Worm (Caenorhabditis elegans): ENCODE measurements around the gene ctsa-3.2.

The ctsa-3.2 gene

DNA sequence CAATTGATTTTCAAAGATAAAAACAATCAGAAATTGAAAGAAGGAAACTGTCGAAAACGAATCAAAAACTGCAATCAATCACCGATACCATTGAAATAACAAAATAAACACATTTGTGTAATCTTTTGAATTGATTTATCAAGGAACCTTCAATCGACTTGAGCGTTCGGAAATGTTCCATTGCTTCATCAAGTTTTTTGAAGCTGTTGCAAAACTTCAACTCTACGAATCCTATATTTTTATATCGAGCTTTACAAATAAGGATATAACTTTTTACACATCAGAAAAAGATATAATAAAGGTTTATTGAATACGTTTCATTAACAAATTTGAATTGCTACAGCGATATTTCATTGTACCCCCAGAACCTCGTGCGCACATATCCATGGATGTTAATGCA is 2.0 kb upstream of the ctsa-3.2 start, which contains the start of gene chil-8:
TSS of gene chil-8 (minus strand) at position 101 of the 400 bp plus-strand sequence.
- no peak for TF ChIP-seq ets-7 (tag; optimal IDR thresholded peaks at IDR 0.05)
- no peak for TF ChIP-seq hmbx-1 (tag; optimal IDR thresholded peaks at IDR 0.05)
- TF ChIP-seq tbx-11 (GFP tag; IDR thresholded peaks at IDR 0.05) = no peak
- no peak for TF ChIP-seq tra-4 (tag; optimal IDR thresholded peaks at IDR 0.05)
- TF ChIP-seq ceh-36 (tag; optimal IDR thresholded peaks at IDR 0.05) = no peak
- TF ChIP-seq aly-1 (tag; optimal IDR thresholded peaks at IDR 0.05) = no peak
- no peak for TF ChIP-seq sea-1 (GFP tag; conservative IDR thresholded peaks at IDR 0.05)
- TF ChIP-seq flt-1 (GFP tag; IDR thresholded peaks at IDR 0.05) = no peak
- TF ChIP-seq hnd-1 (tag; optimal IDR thresholded peaks at IDR 0.05) = no peak
- no peak for TF ChIP-seq hmg-4 (GFP tag; optimal IDR thresholded peaks at IDR 0.05)
- TF ChIP-seq ama-1 (optimal IDR thresholded peaks at IDR 0.05) = no peak
- TF ChIP-seq scrt-1 (GFP tag; IDR thresholded peaks at IDR 0.05) = no peak
- TF ChIP-seq F13C5.2 (tag; optimal IDR thresholded peaks at IDR 0.05) = no peak
- no peak for TF ChIP-seq B0310.2 (tag; optimal IDR thresholded peaks at IDR 0.05)
- TF ChIP-seq ceh-13 (GFP tag; optimal IDR thresholded peaks at IDR 0.05) = no peak
- no peak for TF ChIP-seq tbx-37 (GFP tag; conservative IDR thresholded peaks at IDR 0.05)

DNA sequence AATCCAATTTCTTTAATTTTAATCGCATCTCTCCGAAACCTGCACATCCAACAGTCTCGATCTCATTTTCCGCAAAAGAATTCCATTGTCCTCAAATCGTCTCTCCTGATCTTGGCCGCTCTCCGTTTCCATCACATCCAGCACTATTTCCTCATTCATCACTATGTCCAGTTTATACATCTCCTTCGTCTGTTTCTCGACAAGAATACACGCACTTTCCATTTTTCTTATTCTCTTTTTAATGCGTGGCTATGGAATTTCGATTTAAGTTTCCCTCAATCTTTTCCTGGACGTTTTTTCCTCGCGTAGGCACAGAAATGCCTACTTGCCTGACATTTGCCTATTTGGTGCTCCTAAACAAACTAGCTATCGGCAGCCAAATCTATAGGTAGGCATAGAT is 4.8 kb downstream of the ctsa-3.2 start:
- TF ChIP-seq sea-1 (GFP tag; conservative IDR thresholded peaks at IDR 0.05) (no peak), aly-1 (tag; optimal IDR thresholded peaks at IDR 0.05) (no peak), B0310.2 (tag; optimal IDR thresholded peaks at IDR 0.05) (no peak), tbx-11 (GFP tag; IDR thresholded peaks at IDR 0.05) (no peak), tbx-37 (GFP tag; conservative IDR thresholded peaks at IDR 0.05) (no peak), ama-1 (optimal IDR thresholded peaks at IDR 0.05) (no peak), hmg-4 (GFP tag; optimal IDR thresholded peaks at IDR 0.05) (no peak)

DNA sequence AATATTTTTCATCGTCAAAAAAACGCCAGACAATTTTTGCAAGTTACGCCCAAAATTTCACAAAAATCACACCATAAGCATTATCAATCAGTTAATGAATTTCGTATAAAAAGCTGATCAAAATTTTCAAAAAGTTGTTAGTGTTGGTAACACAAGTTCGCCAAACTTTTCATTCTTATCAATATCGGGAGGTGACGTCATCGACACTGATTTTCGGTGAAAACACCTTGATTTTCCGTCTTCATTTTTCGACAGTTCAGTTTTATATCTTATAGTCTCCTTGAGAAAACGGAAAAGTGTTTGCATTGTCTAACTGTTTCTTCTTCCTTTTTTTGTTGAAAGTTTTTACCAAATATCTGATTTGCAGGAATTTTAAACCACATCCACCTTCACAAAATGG is 5.8 kb downstream of the ctsa-3.2 start, which contains the start of gene C08H9.15:
TSS of gene C08H9.15 (plus strand) at position 368 of the 400 bp plus-strand sequence.
- TF ChIP-seq ets-7 (tag; optimal IDR thresholded peaks at IDR 0.05) = no peak
- no peak for TF ChIP-seq B0310.2 (tag; optimal IDR thresholded peaks at IDR 0.05)
- TF ChIP-seq ceh-36 (tag; optimal IDR thresholded peaks at IDR 0.05) = no peak
- TF ChIP-seq hmg-4 (GFP tag; optimal IDR thresholded peaks at IDR 0.05) = no peak
- no peak for TF ChIP-seq tbx-11 (GFP tag; IDR thresholded peaks at IDR 0.05)
- no peak for TF ChIP-seq flt-1 (GFP tag; IDR thresholded peaks at IDR 0.05)

DNA sequence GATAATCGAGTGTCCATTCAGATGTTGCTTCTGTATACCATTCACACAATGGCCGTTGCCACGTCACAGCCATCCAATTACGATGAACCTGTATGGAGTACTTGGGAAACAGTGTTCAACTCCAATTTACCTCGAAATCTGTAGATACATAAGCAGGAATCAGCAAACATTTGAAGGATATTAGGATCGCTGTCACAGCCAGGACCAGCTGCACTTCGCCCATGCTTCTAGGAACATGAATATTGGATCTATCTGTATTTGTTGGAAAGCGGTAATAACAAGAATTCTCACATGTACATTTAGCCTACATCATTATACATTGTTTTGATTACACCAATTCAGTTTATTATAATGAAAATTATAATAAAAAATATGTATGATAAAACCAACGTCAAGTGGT is 11.2 kb downstream of the ctsa-3.2 start, which contains the start of gene algn-8:
TSS of gene algn-8 (minus strand) at position 227 of the 400 bp plus-strand sequence.
- TF ChIP-seq tra-4 (tag; optimal IDR thresholded peaks at IDR 0.05) (no peak), F13C5.2 (tag; optimal IDR thresholded peaks at IDR 0.05) (no peak), flt-1 (GFP tag; IDR thresholded peaks at IDR 0.05) (no peak), pes-1 (GFP tag; IDR thresholded peaks at IDR 0.05) (no peak), hnd-1 (tag; optimal IDR thresholded peaks at IDR 0.05) (no peak), tbx-37 (GFP tag; conservative IDR thresholded peaks at IDR 0.05) (no peak), ets-7 (tag; optimal IDR thresholded peaks at IDR 0.05) (no peak), scrt-1 (GFP tag; IDR thresholded peaks at IDR 0.05) (no peak), sea-1 (GFP tag; conservative IDR thresholded peaks at IDR 0.05) (no peak), tbx-11 (GFP tag; IDR thresholded peaks at IDR 0.05) (no peak), aly-1 (tag; optimal IDR thresholded peaks at IDR 0.05) (no peak), ceh-36 (tag; optimal IDR thresholded peaks at IDR 0.05) (no peak), hmg-4 (GFP tag; optimal IDR thresholded peaks at IDR 0.05) (no peak), B0310.2 (tag; optimal IDR thresholded peaks at IDR 0.05) (no peak), ceh-13 (GFP tag; optimal IDR thresholded peaks at IDR 0.05) (no peak)

DNA sequence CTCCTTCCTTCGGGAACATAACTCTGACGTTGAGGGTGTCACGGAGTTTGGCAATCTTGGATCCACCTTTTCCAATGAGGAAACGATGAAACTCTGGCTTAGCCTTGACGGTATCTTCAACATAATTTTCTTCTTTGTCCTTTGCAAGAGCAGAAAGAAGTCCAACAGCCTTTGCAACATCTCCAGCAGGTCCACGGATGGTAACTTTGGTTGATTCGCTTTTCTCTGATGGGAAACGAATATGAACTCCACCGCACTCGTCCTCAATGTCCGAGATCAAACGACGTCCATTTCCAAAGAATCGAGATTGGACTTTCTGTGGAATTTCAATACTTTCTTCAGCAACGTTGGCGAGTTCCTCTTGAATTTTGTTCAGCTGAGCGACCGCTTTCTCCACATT is 13.6 kb downstream of the ctsa-3.2 start:
- TF ChIP-seq pes-1 (GFP tag; IDR thresholded peaks at IDR 0.05) (no peak), sea-1 (GFP tag; conservative IDR thresholded peaks at IDR 0.05) (no peak), hnd-1 (tag; optimal IDR thresholded peaks at IDR 0.05) (no peak), B0310.2 (tag; optimal IDR thresholded peaks at IDR 0.05) (no peak), F13C5.2 (tag; optimal IDR thresholded peaks at IDR 0.05) (no peak), tbx-11 (GFP tag; IDR thresholded peaks at IDR 0.05) (no peak), hmg-4 (GFP tag; optimal IDR thresholded peaks at IDR 0.05) (no peak), ets-7 (tag; optimal IDR thresholded peaks at IDR 0.05) (no peak), tra-4 (tag; optimal IDR thresholded peaks at IDR 0.05) (no peak), flt-1 (GFP tag; IDR thresholded peaks at IDR 0.05) (no peak), ceh-36 (tag; optimal IDR thresholded peaks at IDR 0.05) (no peak), aly-1 (tag; optimal IDR thresholded peaks at IDR 0.05) (no peak), ceh-13 (GFP tag; optimal IDR thresholded peaks at IDR 0.05) (no peak), hmbx-1 (tag; optimal IDR thresholded peaks at IDR 0.05) (no peak), tbx-37 (GFP tag; conservative IDR thresholded peaks at IDR 0.05) (no peak)

DNA sequence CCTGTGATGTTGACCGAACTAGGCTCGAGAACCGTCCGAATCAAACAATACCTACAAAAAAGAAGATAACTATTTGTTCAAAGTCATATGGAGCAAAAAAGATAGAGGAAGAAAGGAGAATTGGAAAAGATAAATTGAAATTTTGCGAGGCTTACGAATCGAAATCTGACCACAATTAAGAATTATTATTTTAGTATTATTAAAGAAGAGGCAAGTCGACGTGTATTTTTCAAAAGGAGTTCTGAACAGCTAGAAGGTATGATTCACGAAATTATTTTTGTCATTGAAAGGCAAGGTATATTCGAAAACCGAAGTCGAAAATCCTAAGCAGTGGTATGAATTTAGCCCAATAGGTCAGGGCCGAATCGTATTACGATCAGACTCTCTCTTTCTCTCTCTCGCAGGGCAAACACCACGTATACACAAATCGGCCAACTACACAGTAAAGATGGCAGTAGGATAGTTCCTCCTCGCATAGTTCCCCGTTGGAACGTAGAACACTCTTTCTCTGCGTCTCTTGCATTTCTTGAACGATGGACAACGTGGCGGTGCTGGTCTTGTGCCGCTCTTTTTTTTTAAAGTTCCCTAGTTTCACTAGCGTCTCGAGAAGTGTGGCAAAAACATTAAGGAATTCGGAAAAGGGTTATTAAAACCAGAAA is 16.2 kb downstream of the ctsa-3.2 start, which contains the start of gene vgln-1:
TSS of gene vgln-1 (minus strand) at position 51 of the 659 bp plus-strand sequence.
- TF ChIP-seq B0310.2 (tag; optimal IDR thresholded peaks at IDR 0.05) (no peak), hmbx-1 (tag; optimal IDR thresholded peaks at IDR 0.05) (no peak), tbx-11 (GFP tag; IDR thresholded peaks at IDR 0.05) (no peak), hnd-1 (tag; optimal IDR thresholded peaks at IDR 0.05) (no peak), tbx-37 (GFP tag; conservative IDR thresholded peaks at IDR 0.05) (no peak), ceh-13 (GFP tag; optimal IDR thresholded peaks at IDR 0.05) (no peak), sea-1 (GFP tag; conservative IDR thresholded peaks at IDR 0.05) (no peak), ama-1 (optimal IDR thresholded peaks at IDR 0.05) (no peak), scrt-1 (GFP tag; IDR thresholded peaks at IDR 0.05) (no peak), tra-4 (tag; optimal IDR thresholded peaks at IDR 0.05) (no peak), hmg-4 (GFP tag; optimal IDR thresholded peaks at IDR 0.05) (no peak), flt-1 (GFP tag; IDR thresholded peaks at IDR 0.05) (no peak), aly-1 (tag; optimal IDR thresholded peaks at IDR 0.05) (no peak), ets-7 (tag; optimal IDR thresholded peaks at IDR 0.05) (no peak)

DNA sequence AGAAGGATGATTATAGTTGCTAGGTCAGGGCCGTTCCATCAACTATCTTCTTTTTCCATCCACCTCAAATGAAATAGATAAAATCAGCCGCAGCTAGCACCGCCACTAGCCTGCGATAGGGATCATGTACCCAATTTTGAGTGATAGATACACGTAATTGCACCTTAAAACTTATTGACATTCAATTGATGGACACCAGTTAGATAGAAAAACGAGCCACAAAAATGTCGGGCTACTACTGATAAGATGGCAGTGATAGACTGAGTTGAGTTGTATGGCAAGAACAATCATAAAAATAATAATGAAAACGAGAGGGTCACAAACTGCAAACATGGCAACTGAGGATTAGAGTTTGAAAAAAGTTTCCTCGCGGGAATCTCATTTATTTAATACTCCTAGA is 16.8 kb downstream of the ctsa-3.2 start:
- no peak for TF ChIP-seq tbx-11 (GFP tag; IDR thresholded peaks at IDR 0.05)
- TF ChIP-seq F13C5.2 (tag; optimal IDR thresholded peaks at IDR 0.05) = no peak
- TF ChIP-seq ets-7 (tag; optimal IDR thresholded peaks at IDR 0.05) = no peak
- no peak for TF ChIP-seq hmbx-1 (tag; optimal IDR thresholded peaks at IDR 0.05)
- TF ChIP-seq tbx-37 (GFP tag; conservative IDR thresholded peaks at IDR 0.05) = no peak
- TF ChIP-seq flt-1 (GFP tag; IDR thresholded peaks at IDR 0.05) = no peak
- TF ChIP-seq aly-1 (tag; optimal IDR thresholded peaks at IDR 0.05) = no peak
- TF ChIP-seq sea-1 (GFP tag; conservative IDR thresholded peaks at IDR 0.05) = no peak
- no peak for TF ChIP-seq scrt-1 (GFP tag; IDR thresholded peaks at IDR 0.05)
- no peak for TF ChIP-seq hnd-1 (tag; optimal IDR thresholded peaks at IDR 0.05)
- TF ChIP-seq B0310.2 (tag; optimal IDR thresholded peaks at IDR 0.05) = no peak
- no peak for TF ChIP-seq ceh-36 (tag; optimal IDR thresholded peaks at IDR 0.05)
- no peak for TF ChIP-seq ama-1 (optimal IDR thresholded peaks at IDR 0.05)
- TF ChIP-seq ceh-13 (GFP tag; optimal IDR thresholded peaks at IDR 0.05) = no peak
- TF ChIP-seq pes-1 (GFP tag; IDR thresholded peaks at IDR 0.05) = no peak
- no peak for TF ChIP-seq hmg-4 (GFP tag; optimal IDR thresholded peaks at IDR 0.05)
- TF ChIP-seq tra-4 (tag; optimal IDR thresholded peaks at IDR 0.05) = no peak
